Fruit fly (Drosophila melanogaster) S2 (cell line): ENCODE results near the gene CG44385.
A peak's percentile ranks its signal among the peaks of the same experiment; 100 is the strongest.

ENCODE experiments used
- CG8478 ChIP-seq: fragments of >200 bp; optimal IDR thresholded peaks from 2 replicates; lab custom pipeline; 2018
- CTCF ChIP-seq, 2 experiments: fragments of >200 bp; optimal IDR thresholded peaks; 2 replicates each; lab custom pipeline; 2018

The CG44385 gene

DNA sequence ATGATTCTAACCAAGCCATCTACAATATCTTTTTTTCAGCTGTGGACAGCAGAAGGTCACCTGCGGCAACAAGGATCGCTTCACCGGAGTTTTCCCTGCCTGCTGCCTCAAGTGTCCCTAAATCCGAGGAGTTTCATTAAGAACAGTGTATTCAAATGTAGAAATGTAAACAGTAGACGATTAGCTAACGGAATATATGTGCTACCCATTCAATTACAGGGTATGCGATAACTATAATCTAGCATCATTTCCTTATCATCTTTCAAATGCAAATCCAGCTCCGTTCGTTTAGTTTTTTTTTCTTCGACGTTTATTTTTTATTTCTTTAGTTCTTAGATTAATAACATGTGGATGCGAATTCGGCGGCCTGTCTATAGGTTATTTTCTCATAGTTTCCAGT is 12.4 kb upstream of the CG44385 start:
- TF ChIP-seq CTCF (optimal IDR thresholded peaks at IDR 0.05; lab: Kevin White, UChicago) (no peak), CG8478 (lab: Kevin White, UChicago) (no peak)

- TF ChIP-seq CTCF (optimal IDR thresholded peaks at IDR 0.05; lab: Kevin White, UChicago) (no peak), CG8478 (lab: Kevin White, UChicago) (no peak)
These were observed 11.6 kb upstream of the CG44385 start, which contains the start of gene CG15201 for dm6 chrX:11143820-11144219. Gene CG15201 (plus strand): TSS chrX:11144120.

DNA sequence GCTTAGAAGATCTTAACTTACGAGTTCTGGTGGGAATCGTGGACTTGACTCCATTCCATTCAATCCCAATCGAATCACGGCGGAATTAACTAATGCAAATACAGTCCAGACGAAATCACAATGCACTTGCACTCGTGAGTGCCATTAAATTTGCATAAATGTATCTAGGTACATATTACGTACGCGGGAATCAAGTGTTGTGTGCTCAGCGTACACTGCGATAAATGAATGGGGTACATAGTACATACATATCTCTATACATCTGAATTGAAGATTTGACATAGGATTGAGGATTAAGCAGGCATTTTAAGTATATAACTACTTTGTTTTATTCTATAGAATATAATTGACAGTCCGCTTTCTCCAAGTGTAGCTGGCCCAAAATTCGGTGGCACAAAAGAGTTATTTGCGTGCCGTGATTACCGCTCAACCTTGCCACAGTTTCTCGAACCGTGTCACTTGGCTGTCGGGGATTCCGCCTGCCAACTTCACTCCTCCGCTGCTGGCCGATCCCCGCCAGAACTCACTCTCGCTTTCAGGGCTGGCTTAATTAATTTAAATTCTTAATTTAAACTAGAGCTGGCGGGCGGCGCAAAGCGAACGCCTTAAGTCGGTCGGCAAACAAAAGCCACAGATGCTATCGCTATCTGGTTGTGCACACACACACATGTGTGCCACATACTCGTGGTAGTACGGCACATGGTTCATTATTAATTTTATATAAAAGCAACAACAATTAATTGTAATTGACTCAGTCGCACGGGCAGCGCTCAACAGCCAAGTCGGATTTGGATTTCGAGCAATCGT is 9.8 kb upstream of the CG44385 start, which contains the start of the genes CG15199 and CG15202:
TSS of gene CG15199 (minus strand) at position 51 of the 807 bp plus-strand sequence.
TSS of gene CG15202 (plus strand) at position 757 of the 807 bp plus-strand sequence.
- TF ChIP-seq CG8478 (lab: Kevin White, UChicago) (no peak), CTCF (optimal IDR thresholded peaks at IDR 0.05; lab: Kevin White, UChicago) (no peak)

dm6 chrX:11140163-11140562 is 8.0 kb upstream of the CG44385 start, which contains the start of gene ssp7:
Gene ssp7 (minus strand): TSS chrX:11140263.
- TF ChIP-seq CG8478 (lab: Kevin White, UChicago) (no peak), CTCF (optimal IDR thresholded peaks at IDR 0.05; lab: Kevin White, UChicago) (no peak)

- no peak for TF ChIP-seq CG8478 (lab: Kevin White, UChicago)
- peak in 1 of 2 experiments; percentile 28 for TF ChIP-seq CTCF (optimal IDR thresholded peaks at IDR 0.05; lab: Kevin White, UChicago)
These were observed 5.5 kb upstream of the CG44385 start, which contains the start of gene CDK2AP1 for dm6 chrX:11137566-11138186. Gene CDK2AP1 (plus strand): TSS chrX:11137859.

- no peak for TF ChIP-seq CTCF (optimal IDR thresholded peaks at IDR 0.05; lab: Kevin White, UChicago)
- no peak for TF ChIP-seq CG8478 (lab: Kevin White, UChicago)
These were observed 4.6 kb upstream of the CG44385 start, which contains the start of gene Klp10A for dm6 chrX:11136587-11137512. Gene Klp10A (minus strand): TSS chrX:11137118.

- no peak for TF ChIP-seq CG8478 (lab: Kevin White, UChicago)
- TF ChIP-seq CTCF (optimal IDR thresholded peaks at IDR 0.05; lab: Kevin White, UChicago): no peak
These were observed 3.8 kb upstream of the CG44385 start for dm6 chrX:11135840-11136586.

dm6 chrX:11128828-11129227 is 3.4 kb downstream of the CG44385 start, which contains the start of gene SrpRalpha:
Gene SrpRalpha (minus strand): TSS chrX:11129087.
- no peak for TF ChIP-seq CG8478 (lab: Kevin White, UChicago)

- no peak for TF ChIP-seq CTCF (optimal IDR thresholded peaks at IDR 0.05; lab: Kevin White, UChicago)
- no peak for TF ChIP-seq CG8478 (lab: Kevin White, UChicago)
These were observed 7.3 kb downstream of the CG44385 start, which contains the start of gene Rpt3 for dm6 chrX:11124749-11125508. Gene Rpt3 (plus strand): TSS chrX:11125101.

dm6 chrX:11124126-11124748 is 8.0 kb downstream of the CG44385 start, which contains the start of gene CG11122:
Gene CG11122 (minus strand): TSS chrX:11124726.
- no peak for TF ChIP-seq CG8478 (lab: Kevin White, UChicago)
- TF ChIP-seq CTCF (optimal IDR thresholded peaks at IDR 0.05; lab: Kevin White, UChicago): no peak

DNA sequence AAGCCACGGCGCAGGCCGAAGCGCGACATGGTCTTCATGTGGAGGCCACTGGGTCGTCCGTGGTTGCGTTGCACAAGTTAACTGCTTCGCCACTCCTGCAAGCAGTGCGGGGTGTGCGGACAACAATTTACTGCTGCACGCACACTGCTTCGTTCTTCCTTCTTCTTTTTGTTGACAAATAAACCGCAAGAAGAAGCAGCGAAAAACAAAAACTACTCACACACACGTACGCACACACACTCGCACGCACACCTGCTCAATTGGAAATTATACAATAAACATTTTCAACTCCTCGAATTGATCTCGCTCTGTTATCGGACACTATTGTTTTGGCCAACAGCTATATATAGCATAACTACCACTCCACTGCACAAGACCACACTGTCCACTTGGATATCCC is 8.7 kb downstream of the CG44385 start:
- no peak for TF ChIP-seq CTCF (optimal IDR thresholded peaks at IDR 0.05; lab: Kevin White, UChicago)
- TF ChIP-seq CG8478 (lab: Kevin White, UChicago): no peak

DNA sequence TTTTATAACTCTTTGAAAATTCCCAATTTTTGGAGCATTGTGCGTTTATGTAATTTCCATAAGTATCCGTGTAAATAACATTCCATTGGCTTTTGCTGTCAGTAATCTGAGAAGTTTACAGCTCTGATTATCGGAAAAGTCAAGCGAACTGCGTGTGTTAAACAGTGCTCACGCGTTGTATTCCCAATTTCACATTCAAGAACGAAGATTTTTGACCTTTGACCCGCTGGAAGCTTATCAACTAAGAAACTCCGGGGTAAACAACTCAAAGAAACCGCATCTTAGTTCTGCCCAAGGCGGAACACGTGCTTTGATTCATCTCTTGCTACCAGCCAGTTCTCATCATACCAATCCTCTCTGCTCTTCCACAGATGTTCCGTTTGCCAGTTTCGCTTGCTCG is 22.5 kb downstream of the CG44385 start:
- TF ChIP-seq CG8478 (lab: Kevin White, UChicago) (no peak), CTCF (optimal IDR thresholded peaks at IDR 0.05; lab: Kevin White, UChicago) (no peak)
